Worm (Caenorhabditis elegans) whole organism, L4/young adult: ENCODE data around the gene cec-3.

Experiments
- W03F9.2 ChIP-seq: fragments of 150-350 bp; optimal IDR thresholded peaks from 2 replicates; lab custom pipeline; 2014; ENCODE audit warnings: missing biosample characterization, missing genetic modification characterization
- dao-5 ChIP-seq: sonication (generic microtip); optimal IDR thresholded peaks from 2 replicates; lab custom pipeline; 2016; ENCODE audit warnings: missing genotype, missing genetic modification characterization, moderate library complexity, missing compliant biosample characterization
- him-1 ChIP-seq: sonication (generic microtip); optimal IDR thresholded peaks from 2 replicates; lab custom pipeline; 2016; ENCODE audit warnings: missing genotype, missing genetic modification reagents, missing genetic modification characterization, missing compliant biosample characterization

ce11 chrII:7870062-7870461 is 12.7 kb upstream of the cec-3 start, which contains the start of gene ztf-17:
- TF ChIP-seq him-1 (tag; lab: Kevin White, UChicago), result no peak
- no peak for TF ChIP-seq dao-5 (tag; lab: Kevin White, UChicago)
- no peak for TF ChIP-seq W03F9.2
